Worm (Caenorhabditis elegans) whole organism, young adult: ENCODE measurements around the gene F54D5.23.
A peak's percentile ranks its signal among the peaks of the same experiment; 100 is the strongest.

Experiments used
- B0261.1 ChIP-seq: sonication (generic microtip); optimal IDR thresholded peaks from 2 replicates; lab custom pipeline; 2016; ENCODE audit warnings: mild to moderate bottlenecking, missing genetic modification characterization, moderate library complexity, missing compliant biosample characterization
- F10E7.11 ChIP-seq: sonication (generic microtip); optimal IDR thresholded peaks from 2 replicates; lab custom pipeline; 2017; ENCODE audit warnings: mild to moderate bottlenecking, missing genetic modification characterization, moderate library complexity, missing compliant biosample characterization
- F37B4.10 ChIP-seq: fragments of 200-800 bp; sonication (Bioruptor generic); IDR thresholded peaks from 2 replicates; pipeline ENCODE4 v1.3.6; 2022; ENCODE audit warnings: missing genetic modification characterization, missing compliant biosample characterization
- F39B2.1 ChIP-seq: fragments of 200-800 bp; sonication (Bioruptor generic); IDR thresholded peaks from 2 replicates; pipeline ENCODE4 v1.3.6; 2022; ENCODE audit warnings: missing genetic modification reagents, missing genetic modification characterization, missing compliant biosample characterization
- F49E8.2 ChIP-seq: sonication (generic microtip); optimal IDR thresholded peaks from 3 replicates; lab custom pipeline; 2017; ENCODE audit warnings: missing genetic modification characterization, mild to moderate bottlenecking, missing compliant biosample characterization, antibody characterized with exemption, moderate library complexity; ENCODE audit not compliant: insufficient read depth
- F52B5.7 ChIP-seq: sonication (generic microtip); optimal IDR thresholded peaks from 2 replicates; lab custom pipeline; 2016; ENCODE audit warnings: mild to moderate bottlenecking, missing genetic modification characterization, missing compliant biosample characterization
- F55B11.4 ChIP-seq: sonication (generic microtip); optimal IDR thresholded peaks from 2 replicates; lab custom pipeline; 2016; ENCODE audit warnings: missing compliant biosample characterization, missing genetic modification characterization, borderline replicate concordance; ENCODE audit not compliant: insufficient read depth
- F57A8.1 ChIP-seq: fragments of 200-800 bp; sonication (Bioruptor generic); optimal IDR thresholded peaks from 2 replicates; lab custom pipeline; 2018; ENCODE audit warnings: mild to moderate bottlenecking, missing genetic modification characterization, moderate library complexity, missing compliant biosample characterization
- Y53F4B.3 ChIP-seq: fragments of 200-800 bp; sonication (Bioruptor generic); IDR thresholded peaks from 2 replicates; pipeline ENCODE4 v1.3.6; 2022; ENCODE audit warnings: missing genetic modification reagents, missing genetic modification characterization, missing compliant biosample characterization
- Y53G8AR.9 ChIP-seq: fragments of 200-800 bp; sonication (Bioruptor generic); conservative IDR thresholded peaks from 2 replicates; pipeline ENCODE4 v1.3.6; 2022; ENCODE audit warnings: missing genetic modification reagents, missing genetic modification characterization, missing compliant biosample characterization
- Y56A3A.18 ChIP-seq: fragments of 200-800 bp; sonication (Bioruptor generic); IDR thresholded peaks from 2 replicates; pipeline ENCODE4 v1.3.6; 2022; ENCODE audit warnings: missing genetic modification reagents, missing genetic modification characterization, missing compliant biosample characterization
- Y67H2A.10 ChIP-seq: fragments of 200-800 bp; sonication (Bioruptor generic); conservative IDR thresholded peaks from 2 replicates; pipeline ENCODE4 v1.3.6; 2022; ENCODE audit warnings: missing genetic modification reagents, missing genetic modification characterization, missing compliant biosample characterization
- ama-1 ChIP-seq, 3 experiments: fragments of 150-350 bp in 1 of 3; sonication (generic microtip) in 2 of 3; optimal IDR thresholded peaks; 2 replicates each; lab custom pipeline; 2014 to 2018; ENCODE audit warnings: missing biosample characterization in 2 of 3, missing genetic modification characterization in 2 of 3, missing genetic modification reagents in 2 of 3
- attf-3 ChIP-seq: fragments of 200-800 bp; sonication (Bioruptor generic); conservative IDR thresholded peaks from 2 replicates; pipeline ENCODE4 v1.3.6; 2022; ENCODE audit warnings: missing genetic modification reagents, missing genetic modification characterization, missing compliant biosample characterization
- attf-5 ChIP-seq: fragments of 200-800 bp; sonication (Bioruptor generic); optimal IDR thresholded peaks from 2 replicates; lab custom pipeline; 2018; ENCODE audit warnings: mild to moderate bottlenecking, missing genetic modification characterization, missing compliant biosample characterization
- attf-6 ChIP-seq: fragments of 200-800 bp; sonication (Bioruptor generic); IDR thresholded peaks from 2 replicates; pipeline ENCODE4 v1.3.6; 2022; ENCODE audit warnings: missing genetic modification reagents, missing genetic modification characterization, missing compliant biosample characterization
- bed-2 ChIP-seq: fragments of 200-800 bp; sonication (Bioruptor generic); IDR thresholded peaks from 2 replicates; pipeline ENCODE4 v1.3.6; 2022; ENCODE audit warnings: missing genetic modification reagents, missing genetic modification characterization, missing compliant biosample characterization
- ceh-27 ChIP-seq: fragments of 200-800 bp; sonication (Bioruptor generic); optimal IDR thresholded peaks from 2 replicates; lab custom pipeline; 2018; ENCODE audit warnings: mild to moderate bottlenecking, missing genetic modification characterization, moderate library complexity, missing compliant biosample characterization
- ceh-40 ChIP-seq: fragments of 200-800 bp; sonication (Bioruptor generic); IDR thresholded peaks from 2 replicates; pipeline ENCODE4 v1.3.6; 2022; ENCODE audit warnings: missing genetic modification characterization, missing compliant biosample characterization
- ceh-58 ChIP-seq: fragments of 200-800 bp; sonication (Bioruptor generic); IDR thresholded peaks from 2 replicates; pipeline ENCODE4 v1.3.6; 2022; ENCODE audit warnings: missing genetic modification characterization, missing compliant biosample characterization
- egl-44 ChIP-seq: fragments of 200-800 bp; sonication (Bioruptor generic); IDR thresholded peaks from 2 replicates; pipeline ENCODE4 v1.3.6; 2022; ENCODE audit warnings: missing genetic modification reagents, missing genetic modification characterization, missing compliant biosample characterization
- gei-17 ChIP-seq: fragments of 200-800 bp; sonication (Bioruptor generic); optimal IDR thresholded peaks from 2 replicates; lab custom pipeline; 2018; ENCODE audit warnings: mild to moderate bottlenecking, missing genetic modification characterization, missing compliant biosample characterization
- hlh-12 ChIP-seq: sonication (generic microtip); optimal IDR thresholded peaks from 2 replicates; lab custom pipeline; 2016; ENCODE audit warnings: missing genetic modification characterization, missing compliant biosample characterization
- lin-26 ChIP-seq: fragments of 200-800 bp; sonication (Bioruptor generic); IDR thresholded peaks from 2 replicates; pipeline ENCODE4 v1.3.6; 2022; ENCODE audit warnings: missing genetic modification reagents, missing genetic modification characterization, missing compliant biosample characterization
- lin-54 ChIP-seq: fragments of 200-800 bp; sonication (Bioruptor generic); optimal IDR thresholded peaks from 2 replicates; lab custom pipeline; 2018; ENCODE audit warnings: mild to moderate bottlenecking, missing genetic modification characterization, missing compliant biosample characterization
- lir-1 ChIP-seq: fragments of 200-800 bp; sonication (Bioruptor generic); conservative IDR thresholded peaks from 2 replicates; pipeline ENCODE4 v1.3.6; 2022; ENCODE audit warnings: missing genetic modification reagents, missing genetic modification characterization, missing compliant biosample characterization
- lsy-27 ChIP-seq: sonication (generic microtip); optimal IDR thresholded peaks from 2 replicates; lab custom pipeline; 2017; ENCODE audit warnings: missing genetic modification characterization, mild to moderate bottlenecking, missing compliant biosample characterization, antibody characterized with exemption, missing genotype, borderline replicate concordance; ENCODE audit not compliant: insufficient read depth
- madf-6 ChIP-seq: fragments of 200-800 bp; sonication (Bioruptor generic); IDR thresholded peaks from 2 replicates; pipeline ENCODE4 v1.3.6; 2022; ENCODE audit warnings: missing genetic modification reagents, missing genetic modification characterization, missing compliant biosample characterization
- nfya-1 ChIP-seq: sonication (generic microtip); optimal IDR thresholded peaks from 2 replicates; lab custom pipeline; 2017; ENCODE audit warnings: antibody characterized with exemption, missing compliant biosample characterization, missing genetic modification characterization, borderline replicate concordance; ENCODE audit not compliant: insufficient read depth
- nfyb-1 ChIP-seq: fragments of 200-800 bp; sonication (Bioruptor generic); IDR thresholded peaks from 2 replicates; pipeline ENCODE4 v1.3.6; 2022; ENCODE audit warnings: missing genetic modification reagents, missing genetic modification characterization, missing compliant biosample characterization
- nhr-27 ChIP-seq: fragments of 200-800 bp; sonication (Bioruptor generic); optimal IDR thresholded peaks from 2 replicates; lab custom pipeline; 2018; ENCODE audit warnings: mild to moderate bottlenecking, missing genetic modification characterization, moderate library complexity, missing compliant biosample characterization
- pha-4 ChIP-seq: fragments of 150-350 bp; sonication (generic microtip); optimal IDR thresholded peaks from 2 replicates; lab custom pipeline; 2014; ENCODE audit warnings: missing biosample characterization, missing genetic modification reagents, missing genetic modification characterization
- rec-8 ChIP-seq, 2 experiments: sonication (generic microtip); optimal IDR thresholded peaks; 2 replicates each; lab custom pipeline; 2016; ENCODE audit warnings: mild to moderate bottlenecking in 2 of 2, missing genetic modification characterization in 2 of 2, missing genetic modification reagents in 2 of 2, missing genotype in 2 of 2, missing biosample characterization in 1 of 2, missing compliant biosample characterization in 1 of 2, moderate library complexity in 1 of 2
- repo-1 ChIP-seq: sonication (generic microtip); optimal IDR thresholded peaks from 2 replicates; lab custom pipeline; 2017; ENCODE audit warnings: mild to moderate bottlenecking, missing genetic modification characterization, missing compliant biosample characterization
- sea-2 ChIP-seq: fragments of 200-800 bp; sonication (Bioruptor generic); IDR thresholded peaks from 2 replicates; pipeline ENCODE4 v1.3.6; 2022; ENCODE audit warnings: missing genetic modification characterization, missing compliant biosample characterization
- snpc-1.1 ChIP-seq: sonication (generic microtip); optimal IDR thresholded peaks from 2 replicates; lab custom pipeline; 2017; ENCODE audit warnings: missing genetic modification characterization, mild to moderate bottlenecking, missing compliant biosample characterization, antibody characterized with exemption, moderate library complexity, missing genotype, missing genetic modification reagents; ENCODE audit not compliant: insufficient read depth
- snpc-1.3 ChIP-seq: sonication (generic microtip); optimal IDR thresholded peaks from 2 replicates; lab custom pipeline; 2017; ENCODE audit warnings: missing genetic modification characterization, mild to moderate bottlenecking, missing compliant biosample characterization, antibody characterized with exemption, moderate library complexity, missing genotype, missing genetic modification reagents; ENCODE audit not compliant: insufficient read depth
- snpc-4 ChIP-seq, 5 experiments: fragments of 150-350 bp in 1 of 5; sonication (generic microtip) in 4 of 5; optimal IDR thresholded peaks; 2 replicates each; lab custom pipeline; 2014 to 2018; ENCODE audit warnings: missing genetic modification characterization in 5 of 5, missing biosample characterization in 3 of 5, antibody characterized with exemption in 2 of 5, mild to moderate bottlenecking in 2 of 5, missing compliant biosample characterization in 2 of 5, missing genotype in 2 of 5, moderate library complexity in 2 of 5, missing genetic modification reagents in 1 of 5
- tbp1 ChIP-seq: fragments of 200-800 bp; sonication (Bioruptor generic); optimal IDR thresholded peaks from 2 replicates; lab custom pipeline; 2018; ENCODE audit warnings: mild to moderate bottlenecking, missing genetic modification characterization, missing compliant biosample characterization
- zfh-2 ChIP-seq: fragments of 200-800 bp; sonication (Bioruptor generic); conservative IDR thresholded peaks from 2 replicates; pipeline ENCODE4 v1.3.6; 2022; ENCODE audit warnings: missing genetic modification reagents, missing genetic modification characterization, missing compliant biosample characterization
- ztf-25 ChIP-seq: fragments of 200-800 bp; sonication (Bioruptor generic); IDR thresholded peaks from 2 replicates; pipeline ENCODE4 v1.3.6; 2022; ENCODE audit warnings: missing genetic modification reagents, missing genetic modification characterization, missing compliant biosample characterization
- ztf-28 ChIP-seq: fragments of 200-800 bp; sonication (Bioruptor generic); IDR thresholded peaks from 2 replicates; pipeline ENCODE4 v1.3.6; 2022; ENCODE audit warnings: missing genetic modification reagents, missing genetic modification characterization, missing compliant biosample characterization

F54D5.23 gene

ce11 chrII:11547254-11547687 lies 21.8 kb downstream of the F54D5.23 start, which contains the start of gene F54D5.7 (continued):
- TF ChIP-seq B0261.1 = peak; percentile 11
- 0 out of 2 replicates have a peak, but pooled peaks have one; percentile 21 for TF ChIP-seq ceh-40 (GFP tag; lab: Robert Waterston, UW)
- TF ChIP-seq F10E7.11 = peak; percentile 39
- TF ChIP-seq snpc-4 (GFP tag; optimal IDR thresholded peaks at IDR 0.05; lab: Kevin White, UChicago) = no peak
- peak in 3 of 4 experiments; percentile 25 to 64 (median 51) for TF ChIP-seq snpc-4 (tag; optimal IDR thresholded peaks at IDR 0.05; lab: Kevin White, UChicago)
- no peak for TF ChIP-seq rec-8 (tag; optimal IDR thresholded peaks at IDR 0.05; lab: Kevin White, UChicago)
- peak; percentile 52 for TF ChIP-seq F49E8.2 (tag; lab: Kevin White, UChicago)
- TF ChIP-seq ama-1 (optimal IDR thresholded peaks at IDR 0.05; lab: Kevin White, UChicago) = peak; percentile 98
- TF ChIP-seq ama-1 (GFP tag; optimal IDR thresholded peaks at IDR 0.05; lab: Kevin White, UChicago) = no peak
- no peak; the same call in 1 of the 2 replicates for TF ChIP-seq lir-1 (GFP tag; lab: Robert Waterston, UW)
- TF ChIP-seq madf-6 = peak; percentile 57
- no peak for TF ChIP-seq F57A8.1
- peak; percentile 75 for TF ChIP-seq attf-5 (GFP tag; lab: Kevin White, UChicago)
- TF ChIP-seq nfya-1 = no peak
- no peak for TF ChIP-seq Y53F4B.3 (GFP tag; lab: Robert Waterston, UW)
- peak; percentile 20; the same call in 1 of the 2 replicates for TF ChIP-seq ceh-58 (GFP tag; lab: Robert Waterston, UW)

- TF ChIP-seq lin-54 (peak; percentile 1), hlh-12 (no peak), nfyb-1 (GFP tag; lab: Robert Waterston, UW) (peak; percentile 38; the same call in 1 of the 2 replicates), pha-4 (no peak), bed-2 (GFP tag; lab: Robert Waterston, UW) (no peak), lin-26 (GFP tag; lab: Robert Waterston, UW) (0 out of 2 replicates have a peak, but pooled peaks have one; percentile 12), zfh-2 (peak; percentile 64), F52B5.7 (tag; lab: Kevin White, UChicago) (no peak)
These were observed 23.1 kb downstream of the F54D5.23 start for ce11 chrII:11545952-11546325.

ce11 chrII:11545299-11545951 lies 23.7 kb downstream of the F54D5.23 start, which contains the start of gene dnj-13:
dnj-13 (plus strand) TSS chrII:11545701.
- peak; percentile 83; the same call in 1 of the 2 replicates for TF ChIP-seq ztf-28 (GFP tag; lab: Robert Waterston, UW)
- 0 out of 2 replicates have a peak, but pooled peaks have one; percentile 14 for TF ChIP-seq F37B4.10
- peak; percentile 97 for TF ChIP-seq ceh-27 (GFP tag; lab: Kevin White, UChicago)
- TF ChIP-seq F39B2.1 (GFP tag; lab: Robert Waterston, UW) = peak; percentile 93
- peak; percentile 88 for TF ChIP-seq sea-2 (GFP tag; lab: Robert Waterston, UW)
- TF ChIP-seq Y56A3A.18 = peak; percentile 82
- TF ChIP-seq hlh-12 = no peak
- TF ChIP-seq snpc-1.1 (tag; lab: Kevin White, UChicago) = no peak
- TF ChIP-seq attf-6 (GFP tag; lab: Robert Waterston, UW) = peak; percentile 84
- TF ChIP-seq snpc-1.3 (tag; lab: Kevin White, UChicago) = peak; percentile 67
- TF ChIP-seq repo-1 (tag; lab: Kevin White, UChicago) = peak; percentile 91
- peak; percentile 85 for TF ChIP-seq attf-5 (GFP tag; lab: Kevin White, UChicago)
- TF ChIP-seq gei-17 = peak; percentile 86
- TF ChIP-seq tbp1 (GFP tag; lab: Kevin White, UChicago) = peak; percentile 76
- peak; percentile 93 for TF ChIP-seq nhr-27
- TF ChIP-seq F55B11.4 (tag; lab: Kevin White, UChicago) = no peak
- TF ChIP-seq Y67H2A.10 (GFP tag; lab: Robert Waterston, UW) = peak; percentile 95
- peak; percentile 85; the same call in 1 of the 2 replicates for TF ChIP-seq ztf-25
- peak; percentile 80 for TF ChIP-seq attf-3 (GFP tag; lab: Robert Waterston, UW)
- TF ChIP-seq lsy-27 (tag; lab: Kevin White, UChicago) = no peak
- TF ChIP-seq Y53F4B.3 (GFP tag; lab: Robert Waterston, UW) = peak; percentile 36; the same call in 1 of the 2 replicates
- TF ChIP-seq egl-44 (GFP tag; lab: Robert Waterston, UW) = peak; percentile 89
- TF ChIP-seq Y53G8AR.9 (GFP tag; lab: Robert Waterston, UW) = peak; percentile 98
